Fruit fly (Drosophila melanogaster) whole organism, embryonic: ENCODE data around the gene ric8a.
A peak's percentile ranks its signal among the peaks of the same experiment; 100 is the strongest.

Source experiments
- Blimp-1 ChIP-seq: fragments of 200-800 bp; sonication (Bioruptor generic); optimal IDR thresholded peaks from 3 replicates; lab custom pipeline; 2018; ENCODE audit warnings: missing biosample characterization, missing genetic modification characterization, mild to moderate bottlenecking, moderate library complexity, missing genetic modification reagents
- CG11085 ChIP-seq: fragments of 200-800 bp; sonication (Bioruptor generic); IDR thresholded peaks from 2 replicates; pipeline ENCODE4 v1.3.6; 2022; ENCODE audit warnings: missing biosample characterization, missing genetic modification characterization
- CG11723 ChIP-seq: fragments of 200-800 bp; sonication (Bioruptor generic); optimal IDR thresholded peaks from 2 replicates; lab custom pipeline; 2017; ENCODE audit warnings: missing biosample characterization, mild to moderate bottlenecking, missing genetic modification characterization
- CG12391 ChIP-seq: fragments of 200-800 bp; sonication (Bioruptor generic); optimal IDR thresholded peaks from 3 replicates; lab custom pipeline; 2018; ENCODE audit warnings: missing biosample characterization, mild to moderate bottlenecking, missing genetic modification characterization, moderate library complexity
- CG12942 ChIP-seq: fragments of 200-800 bp; sonication (Bioruptor generic); optimal IDR thresholded peaks from 3 replicates; lab custom pipeline; 2016; ENCODE audit warnings: missing biosample characterization, missing genetic modification characterization
- CG14441 ChIP-seq: fragments of 200-800 bp; sonication (Bioruptor generic); IDR thresholded peaks from 2 replicates; pipeline ENCODE4 v1.3.6; 2022; ENCODE audit warnings: missing biosample characterization, missing genetic modification characterization
- CG14710 ChIP-seq: fragments of 200-800 bp; sonication (Bioruptor generic); optimal IDR thresholded peaks from 3 replicates; lab custom pipeline; 2019; ENCODE audit warnings: missing biosample characterization, mild to moderate bottlenecking, missing genetic modification characterization, moderate library complexity
- CG15601 ChIP-seq: fragments of 200-800 bp; sonication (Bioruptor generic); optimal IDR thresholded peaks from 3 replicates; lab custom pipeline; 2019; ENCODE audit warnings: missing biosample characterization, mild to moderate bottlenecking, missing genetic modification characterization, moderate library complexity
- CG1603 ChIP-seq: fragments of 200-800 bp; sonication (Bioruptor generic); optimal IDR thresholded peaks from 2 replicates; lab custom pipeline; 2019; ENCODE audit warnings: missing biosample characterization, mild to moderate bottlenecking, missing genetic modification characterization, moderate library complexity
- CG16815 ChIP-seq: fragments of 200-800 bp; sonication (Bioruptor generic); optimal IDR thresholded peaks from 3 replicates; lab custom pipeline; 2017; ENCODE audit warnings: missing biosample characterization, mild to moderate bottlenecking, missing genetic modification characterization
- CG17186 ChIP-seq: fragments of 200-800 bp; sonication (Bioruptor generic); optimal IDR thresholded peaks from 3 replicates; lab custom pipeline; 2017; ENCODE audit warnings: missing biosample characterization, missing genetic modification reagents, missing genetic modification characterization
- CG17328 ChIP-seq: fragments of 200-800 bp; sonication (Bioruptor generic); IDR thresholded peaks from 2 replicates; pipeline ENCODE4 v1.3.6; 2022; ENCODE audit warnings: missing biosample characterization, missing genetic modification characterization
- CG17912 ChIP-seq: fragments of 200-800 bp; sonication (Bioruptor generic); optimal IDR thresholded peaks from 2 replicates; lab custom pipeline; 2018; ENCODE audit warnings: missing biosample characterization, mild to moderate bottlenecking, missing genetic modification characterization
- CG1792 ChIP-seq: fragments of 200-800 bp; sonication (Bioruptor generic); optimal IDR thresholded peaks from 2 replicates; lab custom pipeline; 2016; ENCODE audit warnings: missing biosample characterization, missing genetic modification characterization
- CG18262 ChIP-seq: fragments of 200-800 bp; optimal IDR thresholded peaks from 3 replicates; lab custom pipeline; 2019; ENCODE audit warnings: missing biosample characterization, mild to moderate bottlenecking, missing genetic modification characterization, moderate library complexity
- CG2712 ChIP-seq: fragments of 200-800 bp; optimal IDR thresholded peaks from 3 replicates; lab custom pipeline; 2019; ENCODE audit warnings: missing biosample characterization, mild to moderate bottlenecking, missing genetic modification characterization, moderate library complexity
- CG30403 ChIP-seq: fragments of 200-800 bp; sonication (Bioruptor generic); optimal IDR thresholded peaks from 3 replicates; lab custom pipeline; 2016; ENCODE audit warnings: missing biosample characterization, missing genetic modification characterization
- CG30431 ChIP-seq: fragments of 200-800 bp; sonication (Bioruptor generic); optimal IDR thresholded peaks from 2 replicates; lab custom pipeline; 2017; ENCODE audit warnings: missing biosample characterization, missing genetic modification characterization
- CG3995 ChIP-seq: fragments of 200-800 bp; sonication (Bioruptor generic); optimal IDR thresholded peaks from 3 replicates; lab custom pipeline; 2016; ENCODE audit warnings: missing biosample characterization, missing genetic modification characterization
- CG4424 ChIP-seq: fragments of 200-800 bp; sonication (Bioruptor generic); optimal IDR thresholded peaks from 3 replicates; lab custom pipeline; 2016; ENCODE audit warnings: missing biosample characterization, missing genetic modification characterization
- CG6175 ChIP-seq: fragments of 200-800 bp; sonication (Bioruptor generic); IDR thresholded peaks from 3 replicates; pipeline ENCODE4 v1.3.6; 2022; ENCODE audit warnings: missing biosample characterization, missing genetic modification characterization
- CG7839 ChIP-seq: fragments of 200-800 bp; sonication (Bioruptor generic); optimal IDR thresholded peaks from 3 replicates; lab custom pipeline; 2018; ENCODE audit warnings: missing biosample characterization, mild to moderate bottlenecking, missing genetic modification characterization, moderate library complexity
- CG8944 ChIP-seq: fragments of 200-800 bp; sonication (Bioruptor generic); optimal IDR thresholded peaks from 3 replicates; lab custom pipeline; 2016; ENCODE audit warnings: missing biosample characterization, missing genetic modification characterization
- CHES-1-like ChIP-seq: fragments of 200-800 bp; sonication (Bioruptor generic); optimal IDR thresholded peaks from 2 replicates; lab custom pipeline; 2016; ENCODE audit warnings: missing biosample characterization, missing genetic modification characterization
- Chrac-16 ChIP-seq: fragments of 200-800 bp; sonication (Bioruptor generic); optimal IDR thresholded peaks from 3 replicates; lab custom pipeline; 2016; ENCODE audit warnings: missing biosample characterization, missing genetic modification characterization
- CoRest ChIP-seq: fragments of 200-800 bp; sonication (Bioruptor generic); optimal IDR thresholded peaks from 3 replicates; lab custom pipeline; 2018; ENCODE audit warnings: missing biosample characterization, mild to moderate bottlenecking, missing genetic modification characterization, moderate library complexity
- D19A ChIP-seq: fragments of 200-800 bp; optimal IDR thresholded peaks from 3 replicates; lab custom pipeline; 2019; ENCODE audit warnings: missing biosample characterization, mild to moderate bottlenecking, missing genetic modification characterization, moderate library complexity
- Med ChIP-seq: fragments of 200-800 bp; sonication (Bioruptor generic); peaks from one replicate; lab custom pipeline; 2016; ENCODE audit warnings: missing biosample characterization, missing genetic modification characterization, mild to moderate bottlenecking, inconsistent platforms, moderate library complexity
- Mrtf ChIP-seq: fragments of 200-800 bp; sonication (Bioruptor generic); IDR thresholded peaks from 3 replicates; pipeline ENCODE4 v1.3.6; 2022; ENCODE audit warnings: missing biosample characterization, missing genetic modification characterization
- Optix ChIP-seq: fragments of 200-800 bp; sonication (Bioruptor generic); IDR thresholded peaks from 3 replicates; pipeline ENCODE4 v1.3.6; 2022; ENCODE audit warnings: missing biosample characterization, missing genetic modification characterization
- Scr ChIP-seq: fragments of 200-800 bp; sonication (Bioruptor generic); IDR thresholded peaks from 2 replicates; pipeline ENCODE4 v1.3.6; 2022; ENCODE audit warnings: missing biosample characterization, missing genetic modification characterization; ENCODE audit not compliant: partially characterized antibody
- Ssrp ChIP-seq: fragments of 200-800 bp; sonication (Bioruptor generic); optimal IDR thresholded peaks from 2 replicates; lab custom pipeline; 2018; ENCODE audit warnings: missing biosample characterization, mild to moderate bottlenecking, missing genetic modification characterization, moderate library complexity
- ap ChIP-seq: fragments of 200-800 bp; sonication (Bioruptor generic); IDR thresholded peaks from 2 replicates; pipeline ENCODE4 v1.3.6; 2022; ENCODE audit warnings: missing biosample characterization, missing genetic modification characterization
- chinmo ChIP-seq: fragments of 200-800 bp; sonication (Bioruptor generic); IDR thresholded peaks from 4 replicates; pipeline ENCODE4 v1.3.6; 2022; ENCODE audit warnings: missing biosample characterization, missing genetic modification characterization; ENCODE audit not compliant: partially characterized antibody
- croc ChIP-seq: fragments of 200-800 bp; sonication (Bioruptor generic); conservative IDR thresholded peaks from 3 replicates; pipeline ENCODE4 v1.3.6; 2022; ENCODE audit warnings: missing biosample characterization, missing genetic modification characterization
- cwo ChIP-seq: fragments of 200-800 bp; sonication (Bioruptor generic); optimal IDR thresholded peaks from 3 replicates; lab custom pipeline; 2017; ENCODE audit warnings: missing biosample characterization, missing genetic modification characterization, mild to moderate bottlenecking, moderate library complexity, missing genetic modification reagents
- dmrt11E ChIP-seq: fragments of 200-800 bp; sonication (Bioruptor generic); optimal IDR thresholded peaks from 3 replicates; lab custom pipeline; 2018; ENCODE audit warnings: missing biosample characterization, mild to moderate bottlenecking, missing genetic modification characterization, moderate library complexity
- gsb-n ChIP-seq: fragments of 200-800 bp; sonication (Bioruptor generic); optimal IDR thresholded peaks from 3 replicates; lab custom pipeline; 2018; ENCODE audit warnings: missing biosample characterization, mild to moderate bottlenecking, missing genetic modification characterization
- jing ChIP-seq: fragments of 200-800 bp; sonication (Bioruptor generic); optimal IDR thresholded peaks from 2 replicates; lab custom pipeline; 2018; ENCODE audit warnings: missing biosample characterization, mild to moderate bottlenecking, missing genetic modification characterization
- lbe ChIP-seq: fragments of 200-800 bp; sonication (Bioruptor generic); optimal IDR thresholded peaks from 2 replicates; lab custom pipeline; 2016; ENCODE audit warnings: missing biosample characterization, mild to moderate bottlenecking, missing genetic modification characterization
- lmd ChIP-seq: fragments of 200-800 bp; sonication (Bioruptor generic); IDR thresholded peaks from 2 replicates; pipeline ENCODE4 v1.3.6; 2022; ENCODE audit warnings: missing biosample characterization, missing genetic modification characterization
- lola ChIP-seq, 3 experiments: fragments of >200 bp in 2 of 3; fragments of 200-800 bp in 1 of 3; sonication (Bioruptor generic) in 1 of 3; optimal IDR thresholded peaks; 2 replicates each; lab custom pipeline; 2017 to 2019; ENCODE audit warnings: missing biosample characterization in 3 of 3, missing genetic modification characterization in 3 of 3, mild to moderate bottlenecking in 1 of 3, moderate library complexity in 1 of 3
- pnt ChIP-seq: fragments of 200-800 bp; sonication (Bioruptor generic); optimal IDR thresholded peaks from 3 replicates; lab custom pipeline; 2016; ENCODE audit warnings: missing biosample characterization, missing genetic modification characterization
- sc ChIP-seq, 3 experiments: fragments of >200 bp in 2 of 3; fragments of 200-800 bp in 1 of 3; sonication (Bioruptor generic) in 1 of 3; optimal IDR thresholded peaks; 2 replicates in 2 of 3; 3 replicates in 1 of 3; lab custom pipeline; 2017; ENCODE audit warnings: mild to moderate bottlenecking in 1 of 3, missing biosample characterization in 1 of 3, missing genetic modification characterization in 1 of 3, missing genetic modification reagents in 1 of 3
- shn ChIP-seq: fragments of 200-800 bp; sonication (Bioruptor generic); optimal IDR thresholded peaks from 3 replicates; lab custom pipeline; 2016; ENCODE audit warnings: missing biosample characterization, missing genetic modification characterization
- slou ChIP-seq: fragments of 200-800 bp; sonication (Bioruptor generic); optimal IDR thresholded peaks from 3 replicates; lab custom pipeline; 2016; ENCODE audit warnings: missing biosample characterization, missing genetic modification characterization
- so ChIP-seq: fragments of 200-800 bp; sonication (Bioruptor generic); IDR thresholded peaks from 3 replicates; pipeline ENCODE4 v1.3.6; 2022; ENCODE audit warnings: missing biosample characterization, missing genetic modification characterization
- sob ChIP-seq: fragments of 200-800 bp; sonication (Bioruptor generic); IDR thresholded peaks from 2 replicates; pipeline ENCODE4 v1.3.6; 2022; ENCODE audit warnings: missing biosample characterization, missing genetic modification characterization
- ttk ChIP-seq: fragments of 200-800 bp; sonication (Bioruptor generic); IDR thresholded peaks from 2 replicates; pipeline ENCODE4 v2.1.2; 2022; ENCODE audit warnings: missing biosample characterization, missing genetic modification characterization
- zen2 ChIP-seq: fragments of 200-800 bp; sonication (Bioruptor generic); IDR thresholded peaks from 3 replicates; pipeline ENCODE4 v1.3.6; 2022; ENCODE audit warnings: missing biosample characterization, missing genetic modification characterization; ENCODE audit not compliant: partially characterized antibody

ric8a gene

DNA sequence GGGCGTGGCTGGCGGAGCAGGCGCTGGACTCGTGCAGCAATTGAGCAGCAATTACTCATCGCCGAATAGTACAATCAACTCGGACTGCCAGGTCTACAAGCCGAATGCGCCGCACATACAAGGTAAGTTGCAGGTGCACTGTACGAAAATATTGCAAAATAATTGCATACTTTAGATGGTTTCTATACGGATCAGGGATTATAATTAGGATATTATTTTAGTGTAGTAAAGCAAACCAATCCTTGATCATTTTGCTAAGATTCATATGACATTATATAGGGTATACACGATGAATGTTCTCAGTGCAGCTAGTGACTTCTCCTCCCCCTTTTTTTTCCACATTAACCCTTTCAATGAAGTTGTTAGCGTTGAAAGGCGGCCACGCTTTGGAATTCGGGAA is 39.5 kb downstream of the ric8a start (continued):
- no peak for TF ChIP-seq ap (GFP tag; lab: Robert Waterston, UW)
- no peak for TF ChIP-seq gsb-n (tag; lab: Kevin White, UChicago)
- peak; percentile 36 for TF ChIP-seq CG15601 (tag; lab: Kevin White, UChicago)
- no peak for TF ChIP-seq Scr (GFP tag; lab: Robert Waterston, UW)
- TF ChIP-seq pnt (GFP tag; lab: Kevin White, UChicago) = peak; percentile 11
- TF ChIP-seq D19A (tag; lab: Kevin White, UChicago) = peak; percentile 11
- peak; percentile 61 for TF ChIP-seq dmrt11E (tag; lab: Kevin White, UChicago)
- TF ChIP-seq Chrac-16 (GFP tag; lab: Kevin White, UChicago) = peak; percentile 6
- no peak for TF ChIP-seq CG12942
- no peak for TF ChIP-seq CG6175
- no peak for TF ChIP-seq CG3995 (GFP tag; lab: Kevin White, UChicago)
- TF ChIP-seq Ssrp (tag; lab: Kevin White, UChicago) = no peak
- peak; percentile 35 for TF ChIP-seq CG12391
- peak; percentile 31 for TF ChIP-seq CG7839
- no peak for TF ChIP-seq zen2
- peak in 1 of 3 experiments; percentile 51 for TF ChIP-seq lola (GFP tag; optimal IDR thresholded peaks at IDR 0.05; lab: Kevin White, UChicago)
- TF ChIP-seq CG30431 (GFP tag; lab: Kevin White, UChicago) = peak; percentile 14
- peak; percentile 56; the same call in 1 of the 2 replicates for TF ChIP-seq CG17328 (GFP tag; lab: Robert Waterston, UW)
- TF ChIP-seq so = no peak
- TF ChIP-seq CG17186 (GFP tag; lab: Kevin White, UChicago) = no peak
- no peak for TF ChIP-seq slou (GFP tag; lab: Kevin White, UChicago)
- peak; percentile 11 for TF ChIP-seq CG30403 (GFP tag; lab: Kevin White, UChicago)
- no peak for TF ChIP-seq CG8944
- TF ChIP-seq CG14441 (GFP tag; lab: Robert Waterston, UW) = no peak
- TF ChIP-seq CoRest = peak; percentile 0
- TF ChIP-seq sob = no peak
- TF ChIP-seq CG2712 = peak; percentile 57
- TF ChIP-seq CHES-1-like (GFP tag; lab: Kevin White, UChicago) = no peak
- TF ChIP-seq CG14710 (tag; lab: Kevin White, UChicago) = peak; percentile 35
- no peak for TF ChIP-seq lbe (GFP tag; lab: Kevin White, UChicago)
- TF ChIP-seq Blimp-1 (GFP tag; lab: Kevin White, UChicago) = peak; percentile 47
- no peak for TF ChIP-seq chinmo (GFP tag; lab: Robert Waterston, UW)
- no peak for TF ChIP-seq CG17912 (GFP tag; lab: Kevin White, UChicago)
- peak; percentile 71 for TF ChIP-seq CG1603
- TF ChIP-seq shn (GFP tag; lab: Kevin White, UChicago) = no peak
- no peak for TF ChIP-seq ttk
- no peak for TF ChIP-seq CG11723
- no peak; the same call in 2 of the 3 replicates for TF ChIP-seq croc (GFP tag; lab: Robert Waterston, UW)
- TF ChIP-seq cwo (GFP tag; lab: Kevin White, UChicago) = no peak
- peak; percentile 61 for TF ChIP-seq Med (GFP tag; lab: Kevin White, UChicago)
- TF ChIP-seq Mrtf (GFP tag; lab: Robert Waterston, UW) = no peak
- peak; percentile 22; the same call in 1 of the 2 replicates for TF ChIP-seq lmd
- no peak for TF ChIP-seq sc (optimal IDR thresholded peaks at IDR 0.05; lab: Kevin White, UChicago)
- peak; percentile 9 for TF ChIP-seq sc (GFP tag; optimal IDR thresholded peaks at IDR 0.05; lab: Kevin White, UChicago)
- TF ChIP-seq CG4424 (GFP tag; lab: Kevin White, UChicago) = peak; percentile 33
- TF ChIP-seq CG1792 (GFP tag; lab: Kevin White, UChicago) = no peak
- peak; percentile 46 for TF ChIP-seq CG18262
- TF ChIP-seq jing = no peak
- TF ChIP-seq Optix (GFP tag; lab: Robert Waterston, UW) = no peak
- no peak for TF ChIP-seq CG11085
- peak; percentile 19 for TF ChIP-seq CG16815 (GFP tag; lab: Kevin White, UChicago)
